Worm (Caenorhabditis elegans): ENCODE results near the gene ttm-2.

Gene ttm-2

DNA sequence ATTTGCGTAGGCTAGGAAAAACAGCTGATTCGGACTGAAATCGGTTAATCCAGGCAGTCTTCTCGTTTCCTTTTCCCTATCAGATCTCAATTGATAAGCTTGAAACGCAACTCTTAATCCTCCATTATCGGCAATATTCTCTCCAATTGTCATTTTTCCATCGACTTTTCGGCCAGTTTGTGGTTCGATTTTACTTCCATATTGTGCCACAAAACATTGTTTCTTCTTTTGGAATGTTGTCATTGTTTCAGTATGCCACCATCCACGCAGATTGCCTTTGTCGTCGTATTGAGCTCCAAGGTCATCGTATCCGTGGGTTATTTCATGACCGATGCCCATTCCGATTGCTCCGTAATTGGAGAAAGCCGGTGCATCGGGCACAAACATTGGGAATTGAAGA lies 9.6 kb upstream of the ttm-2 start:
- TF ChIP-seq unc-62 (GFP tag; optimal IDR thresholded peaks at IDR 0.05), result no peak

- no peak for TF ChIP-seq unc-62 (GFP tag; optimal IDR thresholded peaks at IDR 0.05)
Observed at ce11 chrII:4773891-4774432, 7.8 kb upstream of the ttm-2 start, which contains the start of the genes F26G1.9 and F26G1.10. Gene F26G1.9 (minus strand): TSS chrII:4773991. Gene F26G1.10 (plus strand): TSS chrII:4774382.

DNA sequence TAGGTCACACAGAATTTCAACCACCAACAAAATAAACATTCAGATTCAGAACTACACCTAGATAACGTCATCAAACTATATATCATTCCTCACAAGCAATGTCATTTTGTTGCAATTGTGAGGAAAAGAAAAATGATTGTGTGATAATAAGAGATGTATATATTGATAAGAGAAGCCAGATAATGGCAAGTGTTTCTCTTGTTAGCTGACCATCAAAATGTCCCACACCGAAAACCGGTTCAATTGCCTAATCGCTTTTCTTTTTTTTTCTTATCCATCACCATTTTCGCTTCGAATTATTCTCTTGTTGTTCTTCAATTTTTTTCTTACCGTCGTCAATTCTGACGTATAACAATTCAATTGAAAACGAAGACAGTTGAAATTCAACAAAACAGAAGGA lies 6.3 kb upstream of the ttm-2 start:
- no peak for TF ChIP-seq unc-62 (GFP tag; optimal IDR thresholded peaks at IDR 0.05)

- no peak for TF ChIP-seq unc-62 (GFP tag; optimal IDR thresholded peaks at IDR 0.05)
Observed at ce11 chrII:4771282-4771681, 5.1 kb upstream of the ttm-2 start, which contains the start of gene F26G1.5. Gene F26G1.5 (minus strand): TSS chrII:4771382.

- TF ChIP-seq unc-62 (GFP tag; optimal IDR thresholded peaks at IDR 0.05), result no peak
Observed at ce11 chrII:4769886-4770285, 3.7 kb upstream of the ttm-2 start.

DNA sequence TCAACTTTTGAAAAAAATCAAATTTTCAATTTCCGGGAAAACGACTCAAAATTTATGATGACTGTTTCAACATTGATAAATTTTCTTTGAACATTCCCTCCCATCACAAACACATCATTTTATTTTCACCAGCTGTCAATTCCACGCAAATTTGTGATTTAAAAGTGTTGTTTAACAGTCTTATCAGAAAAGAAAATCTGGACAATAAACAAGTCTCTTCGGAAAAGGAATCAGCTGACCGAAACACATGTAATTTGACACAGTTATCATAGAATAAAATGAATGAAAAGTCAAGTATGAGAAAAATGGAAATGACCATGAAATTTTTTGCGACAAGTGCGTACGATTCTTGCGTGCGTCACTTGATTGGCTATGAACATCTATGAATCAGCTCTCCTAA lies 2.9 kb upstream of the ttm-2 start:
- no peak for TF ChIP-seq unc-62 (GFP tag; optimal IDR thresholded peaks at IDR 0.05)

- no peak for TF ChIP-seq unc-62 (GFP tag; optimal IDR thresholded peaks at IDR 0.05)
Observed at ce11 chrII:4767612-4768011, 1.4 kb upstream of the ttm-2 start.

- TF ChIP-seq unc-62 (GFP tag; optimal IDR thresholded peaks at IDR 0.05), result no peak
Observed at ce11 chrII:4762574-4763285, 3.5 kb downstream of the ttm-2 start, which contains the start of gene F26G1.2. Gene F26G1.2 (plus strand): TSS chrII:4763081.

ce11 chrII:4761020-4761419 lies 5.2 kb downstream of the ttm-2 start:
- TF ChIP-seq unc-62 (GFP tag; optimal IDR thresholded peaks at IDR 0.05), result no peak

ce11 chrII:4759835-4760234 lies 6.3 kb downstream of the ttm-2 start:
- TF ChIP-seq unc-62 (GFP tag; optimal IDR thresholded peaks at IDR 0.05), result no peak

- no peak for TF ChIP-seq unc-62 (GFP tag; optimal IDR thresholded peaks at IDR 0.05)
Observed at ce11 chrII:4758462-4758861, 7.7 kb downstream of the ttm-2 start, which contains the start of gene F26G1.3. Gene F26G1.3 (plus strand): TSS chrII:4758762.

- TF ChIP-seq unc-62 (GFP tag; optimal IDR thresholded peaks at IDR 0.05), result no peak
Observed at ce11 chrII:4756751-4757150, 9.4 kb downstream of the ttm-2 start, which contains the start of gene C27D9.2. Gene C27D9.2 (minus strand): TSS chrII:4756851.

ce11 chrII:4755654-4756053 lies 10.5 kb downstream of the ttm-2 start:
- TF ChIP-seq unc-62 (GFP tag; optimal IDR thresholded peaks at IDR 0.05), result no peak

ce11 chrII:4753133-4753532 lies 13.1 kb downstream of the ttm-2 start, which contains the start of gene C27D9.1:
Gene C27D9.1 (plus strand): TSS chrII:4753413.
- TF ChIP-seq unc-62 (GFP tag; optimal IDR thresholded peaks at IDR 0.05), result no peak

DNA sequence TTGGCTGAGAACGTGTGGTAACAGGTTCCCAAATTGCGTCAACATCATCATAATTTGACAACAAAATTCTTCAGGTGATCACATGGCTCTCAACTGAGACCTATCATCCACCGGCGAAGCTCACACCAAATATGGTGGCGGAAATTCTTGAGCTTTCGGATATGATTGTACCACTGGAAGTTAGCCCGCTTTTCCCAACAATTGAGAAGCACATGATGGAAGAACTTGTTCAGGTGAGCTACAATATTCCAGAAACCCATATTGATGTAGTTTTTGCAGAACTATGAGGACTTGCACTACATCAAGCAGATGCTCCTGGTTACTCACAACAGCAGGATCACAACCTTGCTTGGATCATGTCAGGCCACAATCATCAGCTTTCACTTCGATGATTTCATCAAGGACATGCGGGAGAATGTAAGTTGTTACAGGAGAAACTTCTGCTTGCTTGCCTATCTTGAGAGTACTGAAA lies 13.9 kb downstream of the ttm-2 start, which contains the start of gene F41C3.1:
Gene F41C3.1, plus strand, starts transcription at position 51 of the 472 bp plus-strand sequence.
- no peak for TF ChIP-seq unc-62 (GFP tag; optimal IDR thresholded peaks at IDR 0.05)

DNA sequence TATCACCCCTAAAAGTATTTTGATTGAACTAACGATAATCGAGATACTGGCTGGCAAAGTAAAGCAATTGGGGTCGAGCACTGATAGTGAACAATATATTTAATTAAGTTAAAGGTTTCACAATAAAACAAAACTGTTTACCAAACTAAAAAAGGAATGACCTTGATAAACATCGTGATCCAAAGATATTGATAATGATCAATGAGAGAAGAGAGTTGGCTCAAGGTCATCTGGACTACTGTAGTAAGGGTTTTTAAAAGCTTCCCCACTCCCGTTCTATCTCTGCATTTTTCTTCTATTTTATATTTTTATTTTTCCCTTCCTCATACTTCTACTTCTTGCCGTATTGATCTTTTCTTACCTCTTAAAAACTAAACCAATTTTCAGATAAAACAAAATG lies 16.6 kb downstream of the ttm-2 start, which contains the start of gene F41C3.2:
Gene F41C3.2, plus strand, starts transcription at position 388 of the 400 bp plus-strand sequence.
- TF ChIP-seq unc-62 (GFP tag; optimal IDR thresholded peaks at IDR 0.05), result no peak

- no peak for TF ChIP-seq unc-62 (GFP tag; optimal IDR thresholded peaks at IDR 0.05)
Observed at ce11 chrII:4748374-4748773, 17.8 kb downstream of the ttm-2 start.
